Worm (Caenorhabditis elegans) whole organism, L4 larva: ENCODE measurements around the gene srtx-1.

Experiments used
- F26F4.8 ChIP-seq: fragments of 200-800 bp; sonication (Bioruptor generic); conservative IDR thresholded peaks from 2 replicates; pipeline ENCODE4 v1.3.6; 2022; ENCODE audit warnings: missing genetic modification characterization, missing compliant biosample characterization
- F37D6.2 ChIP-seq: sonication (generic microtip); optimal IDR thresholded peaks from 2 replicates; lab custom pipeline; 2016; ENCODE audit warnings: mild to moderate bottlenecking, missing genetic modification characterization, missing compliant biosample characterization
- R02D3.7 ChIP-seq: fragments of 150-350 bp; sonication (generic microtip); optimal IDR thresholded peaks from 3 replicates; lab custom pipeline; 2014; ENCODE audit warnings: missing biosample characterization, missing genetic modification characterization
- T26A8.4 ChIP-seq: fragments of 200-800 bp; sonication (Bioruptor generic); IDR thresholded peaks from 2 replicates; pipeline ENCODE4 v1.3.6; 2022; ENCODE audit warnings: missing genetic modification characterization, missing compliant biosample characterization
- Y48G9A.11 ChIP-seq: fragments of 200-800 bp; sonication (Bioruptor generic); IDR thresholded peaks from 2 replicates; pipeline ENCODE4 v1.3.6; 2022; ENCODE audit warnings: missing genetic modification reagents, missing genetic modification characterization, missing compliant biosample characterization
- ZK337.2 ChIP-seq: fragments of 200-800 bp; sonication (Bioruptor generic); IDR thresholded peaks from 2 replicates; pipeline ENCODE4 v1.3.6; 2022; ENCODE audit warnings: missing genetic modification reagents, missing genetic modification characterization, missing compliant biosample characterization
- aha-1 ChIP-seq: fragments of 150-350 bp; peaks from one replicate; lab custom pipeline; 2014; ENCODE audit warnings: missing biosample characterization, missing genetic modification characterization
- ceh-28 ChIP-seq: fragments of 150-350 bp; optimal IDR thresholded peaks from 2 replicates; lab custom pipeline; 2014; ENCODE audit warnings: missing biosample characterization, missing genetic modification reagents, missing genetic modification characterization
- ceh-32 ChIP-seq: sonication (generic microtip); optimal IDR thresholded peaks from 2 replicates; lab custom pipeline; 2016; ENCODE audit warnings: mild to moderate bottlenecking, missing genetic modification characterization, missing compliant biosample characterization; ENCODE audit not compliant: poor library complexity
- ceh-44 ChIP-seq: fragments of 200-800 bp; sonication (Bioruptor generic); IDR thresholded peaks from 2 replicates; pipeline ENCODE4 v1.3.6; 2022; ENCODE audit warnings: missing genetic modification reagents, missing genetic modification characterization, missing compliant biosample characterization
- ceh-62 ChIP-seq: sonication (generic microtip); optimal IDR thresholded peaks from 2 replicates; lab custom pipeline; 2017; ENCODE audit warnings: missing biosample characterization, missing genetic modification characterization
- daf-16 ChIP-seq, 3 experiments: sonication (generic microtip); optimal IDR thresholded peaks; 2 replicates each; lab custom pipeline; 2016 to 2017; ENCODE audit warnings: missing genetic modification characterization in 3 of 3, missing genetic modification reagents in 3 of 3, mild to moderate bottlenecking in 2 of 3, missing compliant biosample characterization in 2 of 3, missing biosample characterization in 1 of 3, moderate library complexity in 1 of 3
- daf-19 ChIP-seq: fragments of 200-800 bp; sonication (Bioruptor generic); conservative IDR thresholded peaks from 2 replicates; pipeline ENCODE4 v1.3.6; 2022; ENCODE audit warnings: missing genetic modification characterization, missing compliant biosample characterization
- dmd-8 ChIP-seq: fragments of 200-800 bp; sonication (Bioruptor generic); IDR thresholded peaks from 2 replicates; pipeline ENCODE4 v1.3.6; 2022; ENCODE audit warnings: missing genetic modification characterization, missing compliant biosample characterization
- dve-1 ChIP-seq: sonication (generic microtip); optimal IDR thresholded peaks from 2 replicates; lab custom pipeline; 2017; ENCODE audit warnings: antibody characterized with exemption, mild to moderate bottlenecking, missing genetic modification characterization, missing compliant biosample characterization; ENCODE audit not compliant: insufficient read depth
- egl-43 ChIP-seq: fragments of 200-800 bp; sonication (Bioruptor generic); IDR thresholded peaks from 2 replicates; pipeline ENCODE4 v1.3.6; 2022; ENCODE audit warnings: missing genetic modification reagents, missing genetic modification characterization, missing compliant biosample characterization
- fos-1 ChIP-seq: fragments of 150-350 bp; optimal IDR thresholded peaks from 2 replicates; lab custom pipeline; 2014; ENCODE audit warnings: missing biosample characterization, missing genetic modification characterization
- hlh-11 ChIP-seq: fragments of 200-800 bp; sonication (Bioruptor generic); optimal IDR thresholded peaks from 2 replicates; lab custom pipeline; 2018; ENCODE audit warnings: mild to moderate bottlenecking, missing genetic modification characterization, missing compliant biosample characterization
- hlh-30 ChIP-seq: sonication (generic microtip); optimal IDR thresholded peaks from 2 replicates; lab custom pipeline; 2017; ENCODE audit warnings: antibody characterized with exemption, mild to moderate bottlenecking, missing genetic modification characterization, missing compliant biosample characterization; ENCODE audit not compliant: insufficient read depth
- lim-7 ChIP-seq: fragments of 200-800 bp; sonication (Bioruptor generic); IDR thresholded peaks from 2 replicates; pipeline ENCODE4 v1.3.6; 2022; ENCODE audit warnings: missing genetic modification characterization, missing compliant biosample characterization
- lin-1 ChIP-seq: fragments of 200-800 bp; sonication (Bioruptor generic); IDR thresholded peaks from 2 replicates; pipeline ENCODE4 v1.3.6; 2022; ENCODE audit warnings: missing genetic modification reagents, missing genetic modification characterization, missing compliant biosample characterization
- lin-15B ChIP-seq: fragments of 150-350 bp; sonication (generic microtip); optimal IDR thresholded peaks from 3 replicates; lab custom pipeline; 2014; ENCODE audit warnings: missing biosample characterization, missing genetic modification characterization
- lsy-2 ChIP-seq, 2 experiments: fragments of 150-350 bp in 1 of 2; sonication (generic microtip) in 1 of 2; optimal IDR thresholded peaks; 2 replicates each; lab custom pipeline; 2014 to 2017; ENCODE audit warnings: missing biosample characterization in 2 of 2, missing genetic modification characterization in 2 of 2
- mdl-1 ChIP-seq, 2 experiments: fragments of 150-350 bp in 1 of 2; sonication (generic microtip) in 1 of 2; optimal IDR thresholded peaks; 2 replicates each; lab custom pipeline; 2014 to 2017; ENCODE audit warnings: missing biosample characterization in 2 of 2, missing genetic modification characterization in 2 of 2
- mes-2 ChIP-seq: sonication (generic microtip); optimal IDR thresholded peaks from 2 replicates; lab custom pipeline; 2016; ENCODE audit warnings: missing genotype, mild to moderate bottlenecking, missing genetic modification characterization, missing compliant biosample characterization; ENCODE audit not compliant: poor library complexity, severe bottlenecking
- mxl-2 ChIP-seq: fragments of 200-800 bp; sonication (Bioruptor generic); conservative IDR thresholded peaks from 2 replicates; pipeline ENCODE4 v1.3.6; 2022; ENCODE audit warnings: missing genetic modification reagents, missing genetic modification characterization, missing compliant biosample characterization
- mxl-3 ChIP-seq: fragments of 200-800 bp; sonication (Bioruptor generic); optimal IDR thresholded peaks from 2 replicates; lab custom pipeline; 2018; ENCODE audit warnings: mild to moderate bottlenecking, missing genetic modification characterization, missing compliant biosample characterization
- nhr-102 ChIP-seq: sonication (generic microtip); optimal IDR thresholded peaks from 2 replicates; lab custom pipeline; 2016; ENCODE audit warnings: mild to moderate bottlenecking, missing genetic modification characterization, moderate library complexity, missing compliant biosample characterization
- nhr-11 ChIP-seq: fragments of 150-350 bp; optimal IDR thresholded peaks from 2 replicates; lab custom pipeline; 2014; ENCODE audit warnings: missing biosample characterization, missing genetic modification characterization
- nhr-237 ChIP-seq: sonication (generic microtip); optimal IDR thresholded peaks from 2 replicates; lab custom pipeline; 2017; ENCODE audit warnings: missing biosample characterization, missing genetic modification characterization
- nhr-25 ChIP-seq: sonication (generic microtip); optimal IDR thresholded peaks from 2 replicates; lab custom pipeline; 2017; ENCODE audit warnings: missing genetic modification characterization, mild to moderate bottlenecking, missing compliant biosample characterization, antibody characterized with exemption, moderate library complexity, borderline replicate concordance; ENCODE audit not compliant: insufficient read depth
- nhr-48 ChIP-seq: sonication (generic microtip); optimal IDR thresholded peaks from 2 replicates; lab custom pipeline; 2016; ENCODE audit warnings: mild to moderate bottlenecking, missing genetic modification characterization, missing compliant biosample characterization
- nhr-6 ChIP-seq: fragments of 150-350 bp; optimal IDR thresholded peaks from 2 replicates; lab custom pipeline; 2014; ENCODE audit warnings: missing biosample characterization, missing genetic modification characterization
- nhr-77 ChIP-seq: fragments of 150-350 bp; optimal IDR thresholded peaks from 2 replicates; lab custom pipeline; 2014; ENCODE audit warnings: missing biosample characterization, missing genetic modification characterization
- php-3 ChIP-seq: fragments of 200-800 bp; sonication (Bioruptor generic); IDR thresholded peaks from 2 replicates; pipeline ENCODE4 v1.3.6; 2022; ENCODE audit warnings: missing genetic modification reagents, missing genetic modification characterization, missing compliant biosample characterization
- pqm-1 ChIP-seq: sonication (generic microtip); optimal IDR thresholded peaks from 2 replicates; lab custom pipeline; 2017; ENCODE audit warnings: missing biosample characterization, missing genetic modification characterization
- rbr-2 ChIP-seq: sonication (generic microtip); optimal IDR thresholded peaks from 2 replicates; lab custom pipeline; 2016; ENCODE audit warnings: missing genotype, missing genetic modification characterization, missing compliant biosample characterization
- sdz-12 ChIP-seq: fragments of 200-800 bp; sonication (Bioruptor generic); optimal IDR thresholded peaks from 2 replicates; lab custom pipeline; 2018; ENCODE audit warnings: mild to moderate bottlenecking, missing genetic modification characterization, missing compliant biosample characterization
- snpc-4 ChIP-seq: fragments of 150-350 bp; optimal IDR thresholded peaks from 2 replicates; lab custom pipeline; 2014; ENCODE audit warnings: missing biosample characterization, missing genetic modification characterization
- spr-3 ChIP-seq: fragments of 200-800 bp; sonication (Bioruptor generic); optimal IDR thresholded peaks from 2 replicates; lab custom pipeline; 2018; ENCODE audit warnings: mild to moderate bottlenecking, missing genetic modification characterization, missing compliant biosample characterization
- unc-130 ChIP-seq: sonication (generic microtip); optimal IDR thresholded peaks from 2 replicates; lab custom pipeline; 2016; ENCODE audit warnings: missing genetic modification reagents, missing genetic modification characterization, missing compliant biosample characterization
- zip-11 ChIP-seq: fragments of 200-800 bp; sonication (Bioruptor generic); IDR thresholded peaks from 2 replicates; pipeline ENCODE4 v1.3.6; 2022; ENCODE audit warnings: missing genetic modification characterization, missing compliant biosample characterization

The srtx-1 gene

ce11 chrIV:7386835-7387551 lies 34.0 kb upstream of the srtx-1 start (continued):
- TF ChIP-seq mdl-1 (tag; optimal IDR thresholded peaks at IDR 0.05; lab: Kevin White, UChicago), result peak in 1 of 2 experiments; percentile 36
- TF ChIP-seq mxl-3 (GFP tag; lab: Kevin White, UChicago), result peak; percentile 73
- TF ChIP-seq rbr-2, result peak; percentile 43
- no peak for TF ChIP-seq nhr-25 (tag; lab: Kevin White, UChicago)
- no peak for TF ChIP-seq ceh-44 (GFP tag; lab: Robert Waterston, UW)
- TF ChIP-seq T26A8.4, result 0 out of 2 replicates have a peak, but pooled peaks have one; percentile 19
- no peak for TF ChIP-seq R02D3.7 (tag; lab: Kevin White, UChicago)
- TF ChIP-seq nhr-11 (tag; lab: Kevin White, UChicago), result peak; percentile 67

- TF ChIP-seq php-3 (no peak), nhr-102 (tag; lab: Kevin White, UChicago) (no peak)
Measured at ce11 chrIV:7388843-7389242, 32.2 kb upstream of the srtx-1 start, which contains the start of gene mob-3. Gene mob-3 (minus strand): TSS chrIV:7388943.

- no peak for TF ChIP-seq ceh-32 (tag; lab: Kevin White, UChicago)
- peak in 1 of 2 experiments; percentile 20 for TF ChIP-seq lsy-2 (tag; optimal IDR thresholded peaks at IDR 0.05; lab: Kevin White, UChicago)
Measured at ce11 chrIV:7389719-7390118, 31.3 kb upstream of the srtx-1 start.

- TF ChIP-seq hlh-11 (tag; lab: Kevin White, UChicago) (peak; percentile 52), unc-130 (GFP tag; lab: Kevin White, UChicago) (no peak), aha-1 (no peak), spr-3 (GFP tag; lab: Kevin White, UChicago) (no peak), lin-15B (no peak), hlh-30 (peak; percentile 19), ceh-28 (no peak), mes-2 (peak; percentile 35), lin-1 (GFP tag; lab: Robert Waterston, UW) (no peak), nhr-48 (tag; lab: Kevin White, UChicago) (no peak), daf-19 (GFP tag; lab: Robert Waterston, UW) (no peak), ZK337.2 (GFP tag; lab: Robert Waterston, UW) (no peak), dve-1 (no peak), mxl-2 (GFP tag; lab: Robert Waterston, UW) (no peak), zip-11 (GFP tag; lab: Robert Waterston, UW) (no peak), nhr-237 (no peak), nhr-77 (tag; lab: Kevin White, UChicago) (no peak), pqm-1 (tag; lab: Kevin White, UChicago) (no peak), ceh-62 (tag; lab: Kevin White, UChicago) (no peak), fos-1 (no peak), F37D6.2 (tag; lab: Kevin White, UChicago) (no peak), ceh-32 (tag; lab: Kevin White, UChicago) (no peak), dmd-8 (no peak), nhr-6 (tag; lab: Kevin White, UChicago) (peak; percentile 49), egl-43 (GFP tag; lab: Robert Waterston, UW) (0 out of 2 replicates have a peak, but pooled peaks have one; percentile 56), sdz-12 (GFP tag; lab: Kevin White, UChicago) (no peak), daf-16 (GFP tag; optimal IDR thresholded peaks at IDR 0.05; lab: Kevin White, UChicago) (peak in 1 of 2 experiments; percentile 62), daf-16 (tag; optimal IDR thresholded peaks at IDR 0.05; lab: Kevin White, UChicago) (no peak), snpc-4 (no peak), ceh-44 (GFP tag; lab: Robert Waterston, UW) (no peak), rbr-2 (peak; percentile 57), nhr-102 (tag; lab: Kevin White, UChicago) (no peak), F26F4.8 (GFP tag; lab: Robert Waterston, UW) (no peak), lim-7 (no peak), Y48G9A.11 (no peak)
Measured at ce11 chrIV:7390126-7390766, 30.8 kb upstream of the srtx-1 start.
